Fruit fly (Drosophila melanogaster) whole organism, embryonic: ENCODE results near the gene TotM.

Source experiments
- Ada2b ChIP-seq: fragments of 200-800 bp; sonication (Bioruptor generic); IDR thresholded peaks from 2 replicates; pipeline ENCODE4 v1.3.6; 2022; ENCODE audit warnings: missing biosample characterization, missing genetic modification characterization
- Atf-2 ChIP-seq: fragments of 200-800 bp; sonication (Bioruptor generic); optimal IDR thresholded peaks from 2 replicates; lab custom pipeline; 2016; ENCODE audit warnings: missing biosample characterization, missing genetic modification characterization
- B-H2 ChIP-seq: fragments of 200-800 bp; sonication (Bioruptor generic); optimal IDR thresholded peaks from 2 replicates; lab custom pipeline; 2018; ENCODE audit warnings: missing biosample characterization, mild to moderate bottlenecking, missing genetic modification characterization
- Blimp-1 ChIP-seq: fragments of 200-800 bp; sonication (Bioruptor generic); optimal IDR thresholded peaks from 3 replicates; lab custom pipeline; 2018; ENCODE audit warnings: missing biosample characterization, missing genetic modification characterization, mild to moderate bottlenecking, moderate library complexity, missing genetic modification reagents
- C15 ChIP-seq: fragments of 200-800 bp; sonication (Bioruptor generic); IDR thresholded peaks from 3 replicates; pipeline ENCODE4 v1.3.6; 2022; ENCODE audit warnings: missing biosample characterization, missing genetic modification characterization
- CG10274 ChIP-seq: fragments of 200-800 bp; sonication (Bioruptor generic); optimal IDR thresholded peaks from 3 replicates; lab custom pipeline; 2017; ENCODE audit warnings: missing biosample characterization, mild to moderate bottlenecking, missing genetic modification characterization
- CG11093 ChIP-seq: fragments of 200-800 bp; sonication (Bioruptor generic); IDR thresholded peaks from 3 replicates; pipeline ENCODE4 v1.3.6; 2022; ENCODE audit warnings: missing biosample characterization, missing genetic modification characterization
- CG12744 ChIP-seq: fragments of 200-800 bp; sonication (Bioruptor generic); optimal IDR thresholded peaks from 2 replicates; lab custom pipeline; 2016; ENCODE audit warnings: missing biosample characterization, missing genetic modification characterization
- CG14860 ChIP-seq: fragments of 200-800 bp; sonication (Bioruptor generic); IDR thresholded peaks from 3 replicates; pipeline ENCODE4 v1.3.6; 2022; ENCODE audit warnings: missing biosample characterization, missing genetic modification characterization; ENCODE audit not compliant: partially characterized antibody
- CG15514 ChIP-seq: fragments of 200-800 bp; sonication (Bioruptor generic); optimal IDR thresholded peaks from 3 replicates; lab custom pipeline; 2017; ENCODE audit warnings: missing biosample characterization, missing genetic modification characterization, mild to moderate bottlenecking, moderate library complexity, missing genetic modification reagents
- CG17612 ChIP-seq: fragments of 200-800 bp; sonication (Bioruptor generic); IDR thresholded peaks from 2 replicates; pipeline ENCODE4 v1.3.6; 2022; ENCODE audit warnings: missing biosample characterization, missing genetic modification characterization
- CG18476 ChIP-seq: fragments of 200-800 bp; sonication (Bioruptor generic); optimal IDR thresholded peaks from 2 replicates; lab custom pipeline; 2016; ENCODE audit warnings: missing biosample characterization, mild to moderate bottlenecking, missing genetic modification characterization
- CG18599 ChIP-seq: fragments of 200-800 bp; sonication (Bioruptor generic); optimal IDR thresholded peaks from 3 replicates; lab custom pipeline; 2017; ENCODE audit warnings: missing biosample characterization, missing genetic modification characterization, mild to moderate bottlenecking, moderate library complexity, missing genetic modification reagents
- CG18619 ChIP-seq: fragments of 200-800 bp; sonication (Bioruptor generic); optimal IDR thresholded peaks from 3 replicates; lab custom pipeline; 2017; ENCODE audit warnings: missing biosample characterization, mild to moderate bottlenecking, missing genetic modification characterization
- CG2199 ChIP-seq: fragments of 200-800 bp; sonication (Bioruptor generic); IDR thresholded peaks from 3 replicates; pipeline ENCODE4 v1.3.6; 2022; ENCODE audit warnings: missing biosample characterization, missing genetic modification characterization
- CG4617 ChIP-seq: fragments of 200-800 bp; sonication (Bioruptor generic); optimal IDR thresholded peaks from 3 replicates; lab custom pipeline; 2016; ENCODE audit warnings: missing biosample characterization, missing genetic modification characterization, borderline replicate concordance
- CG6272 ChIP-seq: fragments of 200-800 bp; sonication (Bioruptor generic); IDR thresholded peaks from 2 replicates; pipeline ENCODE4 v1.3.6; 2022; ENCODE audit warnings: missing biosample characterization, missing genetic modification characterization
- CG7271 ChIP-seq: fragments of 200-800 bp; sonication (Bioruptor generic); optimal IDR thresholded peaks from 2 replicates; lab custom pipeline; 2018; ENCODE audit warnings: missing biosample characterization, mild to moderate bottlenecking, missing genetic modification characterization, moderate library complexity
- CG8281 ChIP-seq: fragments of 200-800 bp; sonication (Bioruptor generic); optimal IDR thresholded peaks from 2 replicates; lab custom pipeline; 2018; ENCODE audit warnings: missing biosample characterization, mild to moderate bottlenecking, missing genetic modification characterization, moderate library complexity
- CG9437 ChIP-seq: fragments of 200-800 bp; sonication (Bioruptor generic); optimal IDR thresholded peaks from 2 replicates; lab custom pipeline; 2018; ENCODE audit warnings: missing biosample characterization, mild to moderate bottlenecking, missing genetic modification characterization
- CG9609 ChIP-seq: fragments of 200-800 bp; sonication (Bioruptor generic); optimal IDR thresholded peaks from 3 replicates; lab custom pipeline; 2016; ENCODE audit warnings: missing biosample characterization, missing genetic modification characterization
- Camta ChIP-seq: fragments of 200-800 bp; sonication (Bioruptor generic); optimal IDR thresholded peaks from 2 replicates; lab custom pipeline; 2016; ENCODE audit warnings: missing biosample characterization, missing genetic modification characterization
- D ChIP-seq, 2 experiments: fragments of 200-800 bp in 1 of 2; fragments of >200 bp in 1 of 2; sonication (Bioruptor generic) in 1 of 2; optimal IDR thresholded peaks; 2 replicates in 1 of 2; 3 replicates in 1 of 2; lab custom pipeline; 2017; ENCODE audit warnings: mild to moderate bottlenecking in 1 of 2, missing biosample characterization in 1 of 2, missing genetic modification characterization in 1 of 2, missing genetic modification reagents in 1 of 2
- H2.0 ChIP-seq: fragments of 200-800 bp; sonication (Bioruptor generic); IDR thresholded peaks from 2 replicates; pipeline ENCODE4 v1.3.6; 2022; ENCODE audit warnings: missing biosample characterization, missing genetic modification characterization
- Hand ChIP-seq: fragments of 200-800 bp; sonication (Bioruptor generic); optimal IDR thresholded peaks from 2 replicates; lab custom pipeline; 2017; ENCODE audit warnings: mild to moderate bottlenecking, missing biosample characterization, missing genetic modification reagents, missing genetic modification characterization
- HmgD ChIP-seq: fragments of 200-800 bp; sonication (Bioruptor generic); optimal IDR thresholded peaks from 3 replicates; lab custom pipeline; 2016; ENCODE audit warnings: missing biosample characterization, missing genetic modification characterization
- Hr51 ChIP-seq, 2 experiments: fragments of 200-800 bp; sonication (Bioruptor generic); optimal IDR thresholded peaks; 2 replicates in 1 of 2; 3 replicates in 1 of 2; lab custom pipeline; 2016 to 2018; ENCODE audit warnings: missing biosample characterization in 2 of 2, missing genetic modification characterization in 2 of 2, mild to moderate bottlenecking in 1 of 2, moderate library complexity in 1 of 2
- MESR4 ChIP-seq: fragments of 200-800 bp; sonication (Bioruptor generic); optimal IDR thresholded peaks from 2 replicates; lab custom pipeline; 2018; ENCODE audit warnings: missing biosample characterization, mild to moderate bottlenecking, missing genetic modification characterization, moderate library complexity
- Meics ChIP-seq: fragments of 200-800 bp; sonication (Bioruptor generic); optimal IDR thresholded peaks from 2 replicates; lab custom pipeline; 2017; ENCODE audit warnings: missing biosample characterization, mild to moderate bottlenecking, missing genetic modification characterization
- NK7.1 ChIP-seq: fragments of 200-800 bp; sonication (Bioruptor generic); optimal IDR thresholded peaks from 3 replicates; lab custom pipeline; 2016; ENCODE audit warnings: missing biosample characterization, missing genetic modification characterization
- Rfx ChIP-seq: fragments of 200-800 bp; sonication (Bioruptor generic); IDR thresholded peaks from 2 replicates; pipeline ENCODE4 v1.3.6; 2022; ENCODE audit warnings: missing biosample characterization, missing genetic modification characterization
- Rx ChIP-seq: fragments of 200-800 bp; sonication (Bioruptor generic); IDR thresholded peaks from 2 replicates; pipeline ENCODE4 v1.3.6; 2022; ENCODE audit warnings: missing biosample characterization, missing genetic modification characterization
- Sry-δ ChIP-seq: fragments of 200-800 bp; sonication (Bioruptor generic); optimal IDR thresholded peaks from 2 replicates; lab custom pipeline; 2016; ENCODE audit warnings: missing biosample characterization, missing genetic modification characterization
- Ssrp ChIP-seq: fragments of 200-800 bp; sonication (Bioruptor generic); optimal IDR thresholded peaks from 2 replicates; lab custom pipeline; 2018; ENCODE audit warnings: missing biosample characterization, mild to moderate bottlenecking, missing genetic modification characterization, moderate library complexity
- bigmax ChIP-seq: fragments of 200-800 bp; sonication (Bioruptor generic); optimal IDR thresholded peaks from 2 replicates; lab custom pipeline; 2018; ENCODE audit warnings: missing biosample characterization, mild to moderate bottlenecking, missing genetic modification characterization
- ci ChIP-seq: fragments of 200-800 bp; sonication (Bioruptor generic); IDR thresholded peaks from 3 replicates; pipeline ENCODE4 v1.3.6; 2022; ENCODE audit warnings: missing biosample characterization, missing genetic modification characterization
- crol ChIP-seq: fragments of 200-800 bp; sonication (Bioruptor generic); IDR thresholded peaks from 2 replicates; pipeline ENCODE4 v1.3.6; 2022; ENCODE audit warnings: missing biosample characterization, missing genetic modification characterization
- crp ChIP-seq, 2 experiments: fragments of 200-800 bp; sonication (Bioruptor generic); optimal IDR thresholded peaks; 2 replicates in 1 of 2; 3 replicates in 1 of 2; lab custom pipeline; 2017; ENCODE audit warnings: missing biosample characterization in 2 of 2, missing genetic modification characterization in 2 of 2, mild to moderate bottlenecking in 1 of 2, moderate library complexity in 1 of 2
- ems ChIP-seq: fragments of 200-800 bp; sonication (Bioruptor generic); optimal IDR thresholded peaks from 3 replicates; lab custom pipeline; 2016; ENCODE audit warnings: missing biosample characterization, missing genetic modification characterization
- exex ChIP-seq: fragments of 200-800 bp; sonication (Bioruptor generic); optimal IDR thresholded peaks from 4 replicates; lab custom pipeline; 2018; ENCODE audit warnings: missing biosample characterization, mild to moderate bottlenecking, missing genetic modification characterization, moderate library complexity
- jing ChIP-seq: fragments of 200-800 bp; sonication (Bioruptor generic); optimal IDR thresholded peaks from 2 replicates; lab custom pipeline; 2018; ENCODE audit warnings: missing biosample characterization, mild to moderate bottlenecking, missing genetic modification characterization
- kay ChIP-seq: fragments of 200-800 bp; sonication (Bioruptor generic); optimal IDR thresholded peaks from 2 replicates; lab custom pipeline; 2016; ENCODE audit warnings: missing biosample characterization, missing genetic modification characterization
- phol ChIP-seq: fragments of 200-800 bp; sonication (Bioruptor generic); optimal IDR thresholded peaks from 3 replicates; lab custom pipeline; 2018; ENCODE audit warnings: missing biosample characterization, mild to moderate bottlenecking, missing genetic modification characterization, moderate library complexity
- psq ChIP-seq: fragments of 200-800 bp; sonication (Bioruptor generic); optimal IDR thresholded peaks from 2 replicates; lab custom pipeline; 2017; ENCODE audit warnings: missing biosample characterization, missing genetic modification characterization
- sc ChIP-seq, 3 experiments: fragments of >200 bp in 2 of 3; fragments of 200-800 bp in 1 of 3; sonication (Bioruptor generic) in 1 of 3; optimal IDR thresholded peaks; 2 replicates in 2 of 3; 3 replicates in 1 of 3; lab custom pipeline; 2017; ENCODE audit warnings: mild to moderate bottlenecking in 1 of 3, missing biosample characterization in 1 of 3, missing genetic modification characterization in 1 of 3, missing genetic modification reagents in 1 of 3
- seq ChIP-seq: fragments of 200-800 bp; sonication (Bioruptor generic); IDR thresholded peaks from 2 replicates; pipeline ENCODE4 v1.3.6; 2022; ENCODE audit warnings: missing biosample characterization, missing genetic modification characterization
- trem ChIP-seq: fragments of 200-800 bp; optimal IDR thresholded peaks from 3 replicates; lab custom pipeline; 2019; ENCODE audit warnings: missing biosample characterization, mild to moderate bottlenecking, missing genetic modification characterization, moderate library complexity
- zfh2 ChIP-seq: fragments of 200-800 bp; sonication (Bioruptor generic); optimal IDR thresholded peaks from 2 replicates; lab custom pipeline; 2016; ENCODE audit warnings: missing biosample characterization, missing genetic modification characterization

Gene TotM

dm6 chr2L:5303044-5303904, 26.4 kb upstream of the TotM start (continued):
- TF ChIP-seq trem (tag; lab: Kevin White, UChicago) = no peak
- TF ChIP-seq CG18476 (GFP tag; lab: Kevin White, UChicago) = no peak
- no peak for TF ChIP-seq D (optimal IDR thresholded peaks at IDR 0.05; lab: Kevin White, UChicago)
- peak; percentile 9 for TF ChIP-seq D (GFP tag; optimal IDR thresholded peaks at IDR 0.05; lab: Kevin White, UChicago)
- no peak for TF ChIP-seq CG2199
- TF ChIP-seq sc (optimal IDR thresholded peaks at IDR 0.05; lab: Kevin White, UChicago) = no peak
- no peak for TF ChIP-seq sc (GFP tag; optimal IDR thresholded peaks at IDR 0.05; lab: Kevin White, UChicago)
- no peak for TF ChIP-seq zfh2 (GFP tag; lab: Kevin White, UChicago)
- TF ChIP-seq Ssrp (tag; lab: Kevin White, UChicago) = no peak
- TF ChIP-seq CG8281 (tag; lab: Kevin White, UChicago) = peak; percentile 97
- no peak for TF ChIP-seq CG18619 (GFP tag; lab: Kevin White, UChicago)
- peak; percentile 38 for TF ChIP-seq CG18599 (GFP tag; lab: Kevin White, UChicago)
- no peak for TF ChIP-seq NK7.1 (GFP tag; lab: Kevin White, UChicago)
- no peak for TF ChIP-seq CG10274
- TF ChIP-seq Hr51 (GFP tag; optimal IDR thresholded peaks at IDR 0.05; lab: Kevin White, UChicago) = no peak
- no peak for TF ChIP-seq psq (GFP tag; lab: Kevin White, UChicago)
- TF ChIP-seq kay (GFP tag; lab: Kevin White, UChicago) = peak; percentile 41
- TF ChIP-seq Ada2b (GFP tag; lab: Robert Waterston, UW) = no peak
- no peak for TF ChIP-seq CG4617 (GFP tag; lab: Kevin White, UChicago)
- no peak for TF ChIP-seq C15 (GFP tag; lab: Robert Waterston, UW)
- peak; percentile 42 for TF ChIP-seq Meics (GFP tag; lab: Kevin White, UChicago)
- no peak for TF ChIP-seq Sry-δ (GFP tag; lab: Kevin White, UChicago)
- no peak for TF ChIP-seq CG11093
- TF ChIP-seq Blimp-1 (GFP tag; lab: Kevin White, UChicago) = peak; percentile 23
- no peak for TF ChIP-seq MESR4
- TF ChIP-seq jing (GFP tag; lab: Kevin White, UChicago) = no peak
- peak; percentile 55 for TF ChIP-seq crol (GFP tag; lab: Robert Waterston, UW)
- no peak for TF ChIP-seq CG6272 (GFP tag; lab: Robert Waterston, UW)
- TF ChIP-seq exex (tag; lab: Kevin White, UChicago) = no peak
- TF ChIP-seq CG17612 = no peak
- TF ChIP-seq crp (GFP tag; optimal IDR thresholded peaks at IDR 0.05; lab: Kevin White, UChicago) = no peak
- peak; percentile 53; the same call in 2 of the 3 replicates for TF ChIP-seq ci (GFP tag; lab: Robert Waterston, UW)
- TF ChIP-seq Rx (GFP tag; lab: Robert Waterston, UW) = no peak
- TF ChIP-seq Hand (GFP tag; lab: Kevin White, UChicago) = no peak
- TF ChIP-seq CG7271 (tag; lab: Kevin White, UChicago) = no peak
- no peak for TF ChIP-seq ems (GFP tag; lab: Kevin White, UChicago)
- no peak for TF ChIP-seq HmgD (GFP tag; lab: Kevin White, UChicago)
- TF ChIP-seq bigmax (GFP tag; lab: Kevin White, UChicago) = no peak
- TF ChIP-seq CG15514 (GFP tag; lab: Kevin White, UChicago) = peak; percentile 1
- peak; percentile 50 for TF ChIP-seq CG9437 (GFP tag; lab: Kevin White, UChicago)
- no peak for TF ChIP-seq CG12744
- no peak for TF ChIP-seq CG14860 (GFP tag; lab: Robert Waterston, UW)
- no peak for TF ChIP-seq B-H2 (GFP tag; lab: Kevin White, UChicago)
- TF ChIP-seq Atf-2 = no peak
- TF ChIP-seq Rfx = peak; percentile 5; the same call in 1 of the 2 replicates
- peak; percentile 10 for TF ChIP-seq Camta (GFP tag; lab: Kevin White, UChicago)
- peak; percentile 19 for TF ChIP-seq phol
- TF ChIP-seq seq (GFP tag; lab: Robert Waterston, UW) = no peak
- no peak for TF ChIP-seq CG9609
- TF ChIP-seq H2.0 = no peak
